Fruit fly (Drosophila melanogaster): ENCODE results near the gene CG15561.
A peak's percentile ranks its signal among the peaks of the same experiment; 100 is the strongest.

The CG15561 gene

dm6 chr3R:31215830-31216229 lies at the start of gene CG15561 (continued):
- no peak for TF ChIP-seq unc-4 (GFP tag; IDR thresholded peaks at IDR 0.05; ENCODE audit: partially characterized antibody)
- no peak for TF ChIP-seq pnt (GFP tag; optimal IDR thresholded peaks at IDR 0.05)
- TF ChIP-seq prd (optimal IDR thresholded peaks at IDR 0.05): no peak
- no peak for TF ChIP-seq prd (GFP tag; IDR thresholded peaks at IDR 0.05)
- no peak for TF ChIP-seq hkb (optimal IDR thresholded peaks at IDR 0.05)
- no peak for TF ChIP-seq hkb (GFP tag; IDR thresholded peaks at IDR 0.05)
- peak; percentile 42 for TF ChIP-seq gfzf (GFP tag; optimal IDR thresholded peaks at IDR 0.05)
- peak; percentile 67 for TF ChIP-seq Hmr (GFP tag; optimal IDR thresholded peaks at IDR 0.05)
- TF ChIP-seq nau (GFP tag; optimal IDR thresholded peaks at IDR 0.05): no peak
- TF ChIP-seq sens (GFP tag): peak; percentile 82
- TF ChIP-seq corto (GFP tag; optimal IDR thresholded peaks at IDR 0.05): no peak
- no peak for TF ChIP-seq Lim3 (GFP tag; IDR thresholded peaks at IDR 0.05)
- no peak for TF ChIP-seq mld (GFP tag; IDR thresholded peaks at IDR 0.05; ENCODE audit: partially characterized antibody)
- TF ChIP-seq CG1792 (GFP tag; optimal IDR thresholded peaks at IDR 0.05): no peak
- peak; percentile 0 for TF ChIP-seq HmgD (GFP tag; optimal IDR thresholded peaks at IDR 0.05)
- TF ChIP-seq CG6689 (GFP tag; IDR thresholded peaks at IDR 0.05): no peak
- no peak for TF ChIP-seq CG12299 (tag; optimal IDR thresholded peaks at IDR 0.05)
- TF ChIP-seq CG9609 (GFP tag; optimal IDR thresholded peaks at IDR 0.05): peak; percentile 48
- no peak for TF ChIP-seq al (GFP tag; IDR thresholded peaks at IDR 0.05)
- no peak for TF ChIP-seq CG11093 (GFP tag; IDR thresholded peaks at IDR 0.05)
- no peak for TF ChIP-seq p53 (GFP tag; optimal IDR thresholded peaks at IDR 0.05)
- no peak for TF ChIP-seq Nf-YC (tag; optimal IDR thresholded peaks at IDR 0.05)
- TF ChIP-seq her (GFP tag; optimal IDR thresholded peaks at IDR 0.05): peak; percentile 43
- TF ChIP-seq CG13424 (tag; optimal IDR thresholded peaks at IDR 0.05): peak; percentile 57
- TF ChIP-seq mirr (GFP tag; optimal IDR thresholded peaks at IDR 0.05): peak; percentile 64
- no peak for TF ChIP-seq scrt (GFP tag; optimal IDR thresholded peaks at IDR 0.05)
- TF ChIP-seq psq (GFP tag; optimal IDR thresholded peaks at IDR 0.05): no peak
- TF ChIP-seq gcm2 (GFP tag; optimal IDR thresholded peaks at IDR 0.05): no peak
- peak; percentile 66 for TF ChIP-seq CG33557 (GFP tag; optimal IDR thresholded peaks at IDR 0.05)
- no peak for TF ChIP-seq CG2199 (GFP tag; IDR thresholded peaks at IDR 0.05)
- TF ChIP-seq CG12219 (GFP tag; optimal IDR thresholded peaks at IDR 0.05): no peak
- TF ChIP-seq CG14710 (tag; optimal IDR thresholded peaks at IDR 0.05): peak; percentile 51
- no peak for TF ChIP-seq CG17568 (GFP tag; optimal IDR thresholded peaks at IDR 0.05)
- no peak for TF ChIP-seq H2.0 (GFP tag; IDR thresholded peaks at IDR 0.05)
- no peak for TF ChIP-seq CG4424 (GFP tag; optimal IDR thresholded peaks at IDR 0.05)
- TF ChIP-seq Bdp1 (GFP tag; optimal IDR thresholded peaks at IDR 0.05): peak; percentile 50
- TF ChIP-seq Ravus (GFP tag; IDR thresholded peaks at IDR 0.05): no peak
- TF ChIP-seq CG11695 (GFP tag; IDR thresholded peaks at IDR 0.05): no peak
- TF ChIP-seq CG15601 (tag; optimal IDR thresholded peaks at IDR 0.05): no peak
- no peak for TF ChIP-seq en (GFP tag; optimal IDR thresholded peaks at IDR 0.05)
- peak; percentile 70 for TF ChIP-seq CG13624 (GFP tag; optimal IDR thresholded peaks at IDR 0.05)
- TF ChIP-seq CG42726 (GFP tag; IDR thresholded peaks at IDR 0.05; ENCODE audit: partially characterized antibody): no peak
- TF ChIP-seq Hr39 (optimal IDR thresholded peaks at IDR 0.05): no peak
- TF ChIP-seq nerfin-1 (tag; optimal IDR thresholded peaks at IDR 0.05): peak; percentile 51
- TF ChIP-seq CG4707 (GFP tag; optimal IDR thresholded peaks at IDR 0.05): no peak
- no peak for TF ChIP-seq CG4404 (GFP tag; IDR thresholded peaks at IDR 0.05)
- TF ChIP-seq chif (GFP tag; optimal IDR thresholded peaks at IDR 0.05): peak; percentile 32 to 50
- TF ChIP-seq eve (GFP tag; optimal IDR thresholded peaks at IDR 0.05): no peak
- TF ChIP-seq MESR4 (GFP tag; optimal IDR thresholded peaks at IDR 0.05): peak; percentile 59
- peak; percentile 47 for TF ChIP-seq Meics (GFP tag; optimal IDR thresholded peaks at IDR 0.05)
- no peak for TF ChIP-seq CG3065 (GFP tag; optimal IDR thresholded peaks at IDR 0.05)
- TF ChIP-seq Dbx (GFP tag; IDR thresholded peaks at IDR 0.05): no peak
- TF ChIP-seq Adf1 (GFP tag; IDR thresholded peaks at IDR 0.05): no peak
